Fruit fly (Drosophila melanogaster) whole organism, embryonic: ENCODE measurements around the gene CG13461.
A peak's percentile ranks its signal among the peaks of the same experiment; 100 is the strongest.

ENCODE experiments used
- CG10267 ChIP-seq: fragments of 200-800 bp; sonication (Bioruptor generic); optimal IDR thresholded peaks from 2 replicates; lab custom pipeline; 2018; ENCODE audit warnings: missing biosample characterization, mild to moderate bottlenecking, missing genetic modification characterization, moderate library complexity
- CG10274 ChIP-seq: fragments of 200-800 bp; sonication (Bioruptor generic); optimal IDR thresholded peaks from 3 replicates; lab custom pipeline; 2017; ENCODE audit warnings: missing biosample characterization, mild to moderate bottlenecking, missing genetic modification characterization
- CG10321 ChIP-seq: fragments of 200-800 bp; sonication (Bioruptor generic); IDR thresholded peaks from 2 replicates; pipeline ENCODE4 v1.3.6; 2022; ENCODE audit warnings: missing biosample characterization, missing genetic modification characterization
- CG10565 ChIP-seq: fragments of 200-800 bp; sonication (Bioruptor generic); optimal IDR thresholded peaks from 3 replicates; lab custom pipeline; 2016; ENCODE audit warnings: missing biosample characterization, mild to moderate bottlenecking, missing genetic modification characterization
- CG11093 ChIP-seq: fragments of 200-800 bp; sonication (Bioruptor generic); IDR thresholded peaks from 3 replicates; pipeline ENCODE4 v1.3.6; 2022; ENCODE audit warnings: missing biosample characterization, missing genetic modification characterization
- CG11456 ChIP-seq: fragments of 200-800 bp; sonication (Bioruptor generic); IDR thresholded peaks from 3 replicates; pipeline ENCODE4 v1.3.6; 2022; ENCODE audit warnings: missing biosample characterization, missing genetic modification characterization
- CG11695 ChIP-seq: fragments of 200-800 bp; sonication (Bioruptor generic); IDR thresholded peaks from 3 replicates; pipeline ENCODE4 v1.3.6; 2022; ENCODE audit warnings: missing biosample characterization, missing genetic modification characterization
- CG12071 ChIP-seq: fragments of 200-800 bp; sonication (Bioruptor generic); optimal IDR thresholded peaks from 3 replicates; lab custom pipeline; 2018; ENCODE audit warnings: missing biosample characterization, mild to moderate bottlenecking, missing genetic modification characterization
- CG12104 ChIP-seq: fragments of 200-800 bp; sonication (Bioruptor generic); optimal IDR thresholded peaks from 3 replicates; lab custom pipeline; 2016; ENCODE audit warnings: missing biosample characterization, missing genetic modification characterization
- CG12155 ChIP-seq: fragments of 200-800 bp; sonication (Bioruptor generic); optimal IDR thresholded peaks from 3 replicates; lab custom pipeline; 2016; ENCODE audit warnings: missing biosample characterization, missing genetic modification characterization
- CG15696 ChIP-seq: fragments of 200-800 bp; sonication (Bioruptor generic); optimal IDR thresholded peaks from 2 replicates; lab custom pipeline; 2019; ENCODE audit warnings: missing biosample characterization, mild to moderate bottlenecking, missing genetic modification characterization, moderate library complexity
- CG1602 ChIP-seq: fragments of 200-800 bp; sonication (Bioruptor generic); optimal IDR thresholded peaks from 3 replicates; lab custom pipeline; 2016; ENCODE audit warnings: missing biosample characterization, missing genetic modification characterization
- CG18262 ChIP-seq: fragments of 200-800 bp; optimal IDR thresholded peaks from 3 replicates; lab custom pipeline; 2019; ENCODE audit warnings: missing biosample characterization, mild to moderate bottlenecking, missing genetic modification characterization, moderate library complexity
- CG33557 ChIP-seq: fragments of 200-800 bp; sonication (Bioruptor generic); optimal IDR thresholded peaks from 2 replicates; lab custom pipeline; 2019; ENCODE audit warnings: missing biosample characterization, mild to moderate bottlenecking, missing genetic modification characterization, moderate library complexity
- CG4707 ChIP-seq: fragments of 200-800 bp; sonication (Bioruptor generic); optimal IDR thresholded peaks from 2 replicates; lab custom pipeline; 2018; ENCODE audit warnings: missing biosample characterization, mild to moderate bottlenecking, missing genetic modification characterization, moderate library complexity
- CG7357 ChIP-seq: fragments of 200-800 bp; sonication (Bioruptor generic); IDR thresholded peaks from 3 replicates; pipeline ENCODE4 v1.3.6; 2022; ENCODE audit warnings: missing biosample characterization, missing genetic modification characterization
- CG7987 ChIP-seq: fragments of 200-800 bp; sonication (Bioruptor generic); optimal IDR thresholded peaks from 2 replicates; lab custom pipeline; 2018; ENCODE audit warnings: missing biosample characterization, mild to moderate bottlenecking, missing genetic modification characterization, moderate library complexity
- CG8089 ChIP-seq: fragments of 200-800 bp; sonication (Bioruptor generic); optimal IDR thresholded peaks from 3 replicates; lab custom pipeline; 2016; ENCODE audit warnings: missing biosample characterization, missing genetic modification characterization
- CG8359 ChIP-seq: fragments of 200-800 bp; sonication (Bioruptor generic); optimal IDR thresholded peaks from 2 replicates; lab custom pipeline; 2017; ENCODE audit warnings: missing biosample characterization, mild to moderate bottlenecking, missing genetic modification characterization, borderline replicate concordance
- CG8944 ChIP-seq: fragments of 200-800 bp; sonication (Bioruptor generic); optimal IDR thresholded peaks from 3 replicates; lab custom pipeline; 2016; ENCODE audit warnings: missing biosample characterization, missing genetic modification characterization
- Chrac-16 ChIP-seq: fragments of 200-800 bp; sonication (Bioruptor generic); optimal IDR thresholded peaks from 3 replicates; lab custom pipeline; 2016; ENCODE audit warnings: missing biosample characterization, missing genetic modification characterization
- Dfd ChIP-seq, 2 experiments: fragments of >200 bp; optimal IDR thresholded peaks; 2 replicates each; lab custom pipeline; 2017; ENCODE audit warnings: missing biosample characterization in 2 of 2, missing genetic modification characterization in 2 of 2
- Eip74EF ChIP-seq, 2 experiments: fragments of 200-800 bp in 1 of 2; fragments of >200 bp in 1 of 2; sonication (Bioruptor generic) in 1 of 2; optimal IDR thresholded peaks; 2 replicates each; lab custom pipeline; 2017 to 2019; ENCODE audit warnings: missing biosample characterization in 2 of 2, missing genetic modification characterization in 2 of 2, mild to moderate bottlenecking in 1 of 2, moderate library complexity in 1 of 2
- HLH3B ChIP-seq: fragments of 200-800 bp; sonication (Bioruptor generic); IDR thresholded peaks from 2 replicates; pipeline ENCODE4 v1.3.6; 2022; ENCODE audit warnings: missing biosample characterization, missing genetic modification characterization
- HLH54F ChIP-seq: fragments of 200-800 bp; sonication (Bioruptor generic); optimal IDR thresholded peaks from 3 replicates; lab custom pipeline; 2016; ENCODE audit warnings: missing biosample characterization, missing genetic modification characterization
- HLHmδ ChIP-seq: fragments of 200-800 bp; sonication (Bioruptor generic); optimal IDR thresholded peaks from 2 replicates; lab custom pipeline; 2018; ENCODE audit warnings: missing biosample characterization, mild to moderate bottlenecking, missing genetic modification characterization, moderate library complexity
- Hey ChIP-seq: fragments of 200-800 bp; sonication (Bioruptor generic); optimal IDR thresholded peaks from 3 replicates; lab custom pipeline; 2018; ENCODE audit warnings: missing biosample characterization, mild to moderate bottlenecking, missing genetic modification characterization
- Hr39 ChIP-seq: fragments of >200 bp; optimal IDR thresholded peaks from 2 replicates; lab custom pipeline; 2017
- Lim3 ChIP-seq: fragments of 200-800 bp; sonication (Bioruptor generic); IDR thresholded peaks from 2 replicates; pipeline ENCODE4 v1.3.6; 2022; ENCODE audit warnings: missing biosample characterization, missing genetic modification characterization
- MTF-1 ChIP-seq: fragments of 200-800 bp; sonication (Bioruptor generic); optimal IDR thresholded peaks from 2 replicates; lab custom pipeline; 2018; ENCODE audit warnings: missing biosample characterization, mild to moderate bottlenecking, missing genetic modification characterization, borderline replicate concordance
- Oli ChIP-seq: fragments of 200-800 bp; sonication (Bioruptor generic); optimal IDR thresholded peaks from 2 replicates; lab custom pipeline; 2018; ENCODE audit warnings: missing biosample characterization, mild to moderate bottlenecking, missing genetic modification characterization, moderate library complexity
- Sin3A ChIP-seq: fragments of >200 bp; optimal IDR thresholded peaks from 2 replicates; lab custom pipeline; 2018
- Trl ChIP-seq, 3 experiments: fragments of >200 bp in 2 of 3; fragments of 200-800 bp in 1 of 3; sonication (Bioruptor generic) in 1 of 3; optimal IDR thresholded peaks; 2 replicates in 1 of 3; 3 replicates in 2 of 3; lab custom pipeline; 2016 to 2017; ENCODE audit warnings: missing biosample characterization in 1 of 3, missing genetic modification characterization in 1 of 3
- YL-1 ChIP-seq: fragments of 200-800 bp; sonication (Bioruptor generic); optimal IDR thresholded peaks from 3 replicates; lab custom pipeline; 2017; ENCODE audit warnings: missing biosample characterization, mild to moderate bottlenecking, missing genetic modification characterization
- ash1 ChIP-seq: fragments of 200-800 bp; sonication (Bioruptor generic); optimal IDR thresholded peaks from 2 replicates; lab custom pipeline; 2018; ENCODE audit warnings: missing biosample characterization, mild to moderate bottlenecking, missing genetic modification characterization
- bbx ChIP-seq: fragments of 200-800 bp; sonication (Bioruptor generic); IDR thresholded peaks from 2 replicates; pipeline ENCODE4 v1.3.6; 2022; ENCODE audit warnings: missing biosample characterization, missing genetic modification characterization; ENCODE audit not compliant: partially characterized antibody
- dm ChIP-seq: fragments of 200-800 bp; sonication (Bioruptor generic); optimal IDR thresholded peaks from 3 replicates; lab custom pipeline; 2016; ENCODE audit warnings: missing biosample characterization, missing genetic modification characterization
- eve ChIP-seq, 2 experiments: fragments of >200 bp; optimal IDR thresholded peaks; 2 replicates each; lab custom pipeline; 2017; ENCODE audit warnings: missing biosample characterization in 2 of 2, missing genetic modification characterization in 2 of 2
- fd64A ChIP-seq: fragments of 200-800 bp; sonication (Bioruptor generic); optimal IDR thresholded peaks from 3 replicates; lab custom pipeline; 2018; ENCODE audit warnings: missing biosample characterization, mild to moderate bottlenecking, missing genetic modification characterization
- ftz-f1 ChIP-seq: fragments of 200-800 bp; sonication (Bioruptor generic); optimal IDR thresholded peaks from 2 replicates; lab custom pipeline; 2016; ENCODE audit warnings: missing biosample characterization, missing genetic modification characterization
- gfzf ChIP-seq: fragments of 200-800 bp; sonication (Bioruptor generic); optimal IDR thresholded peaks from 2 replicates; lab custom pipeline; 2016; ENCODE audit warnings: missing biosample characterization, mild to moderate bottlenecking, missing genetic modification characterization, moderate library complexity
- ind ChIP-seq: fragments of 200-800 bp; sonication (Bioruptor generic); optimal IDR thresholded peaks from 3 replicates; lab custom pipeline; 2016; ENCODE audit warnings: missing biosample characterization, missing genetic modification characterization
- klu ChIP-seq: fragments of 200-800 bp; sonication (Bioruptor generic); IDR thresholded peaks from 2 replicates; pipeline ENCODE4 v1.3.6; 2022; ENCODE audit warnings: missing biosample characterization, missing genetic modification characterization
- lmd ChIP-seq: fragments of 200-800 bp; sonication (Bioruptor generic); IDR thresholded peaks from 2 replicates; pipeline ENCODE4 v1.3.6; 2022; ENCODE audit warnings: missing biosample characterization, missing genetic modification characterization
- mirr ChIP-seq: fragments of 200-800 bp; sonication (Bioruptor generic); optimal IDR thresholded peaks from 3 replicates; lab custom pipeline; 2018; ENCODE audit warnings: missing biosample characterization, mild to moderate bottlenecking, missing genetic modification characterization
- mld ChIP-seq: fragments of 200-800 bp; sonication (Bioruptor generic); IDR thresholded peaks from 3 replicates; pipeline ENCODE4 v1.3.6; 2022; ENCODE audit warnings: missing biosample characterization, missing genetic modification characterization; ENCODE audit not compliant: partially characterized antibody
- nerfin-1 ChIP-seq: fragments of 200-800 bp; sonication (Bioruptor generic); optimal IDR thresholded peaks from 3 replicates; lab custom pipeline; 2019; ENCODE audit warnings: missing biosample characterization, mild to moderate bottlenecking, missing genetic modification characterization, moderate library complexity
- psq ChIP-seq: fragments of 200-800 bp; sonication (Bioruptor generic); optimal IDR thresholded peaks from 2 replicates; lab custom pipeline; 2017; ENCODE audit warnings: missing biosample characterization, missing genetic modification characterization
- row ChIP-seq: fragments of 200-800 bp; sonication (Bioruptor generic); IDR thresholded peaks from 3 replicates; pipeline ENCODE4 v1.3.6; 2022; ENCODE audit warnings: missing biosample characterization, missing genetic modification characterization

The CG13461 gene

DNA sequence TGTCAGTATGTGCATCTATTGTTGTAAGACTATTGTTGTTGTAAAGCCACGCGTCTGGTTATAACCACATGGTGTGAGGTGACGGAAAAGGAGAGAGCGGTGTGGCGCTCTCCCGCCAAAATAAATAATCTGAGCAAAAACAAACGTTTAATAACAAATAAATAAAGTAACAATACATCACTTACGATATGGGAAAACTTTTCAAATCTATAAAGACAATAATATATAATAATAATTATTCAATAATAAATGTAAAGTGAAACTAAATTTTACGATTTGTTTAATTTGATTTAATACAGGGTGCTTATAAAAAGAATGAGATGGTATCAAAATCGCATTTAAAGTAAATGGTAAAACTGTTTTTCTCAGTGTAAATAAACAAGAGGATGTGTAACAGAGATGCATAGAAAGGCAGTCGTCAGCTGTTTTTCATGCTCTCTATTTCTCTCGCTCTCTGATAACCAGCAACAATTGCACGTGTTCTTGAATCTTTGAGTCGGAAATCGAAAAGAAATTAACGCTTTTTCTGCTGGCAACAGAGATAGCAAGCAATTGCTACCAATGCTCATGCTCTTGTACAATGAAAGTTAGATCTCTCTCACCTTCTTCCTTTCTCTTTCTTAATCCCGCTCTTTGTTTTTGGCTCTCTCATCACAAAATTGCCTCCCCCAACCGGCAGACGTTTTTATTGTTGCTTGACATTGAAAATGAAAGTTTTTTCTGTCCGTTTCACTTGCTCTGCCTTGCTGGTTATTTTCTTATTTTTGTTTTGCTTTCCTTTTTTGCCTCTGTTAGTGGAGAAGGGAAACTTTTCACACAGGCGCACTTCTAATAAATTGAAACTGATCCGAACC, 46.6 kb upstream of the CG13461 start (continued):
- no peak for TF ChIP-seq mld (GFP tag; lab: Robert Waterston, UW)
- peak; percentile 91 for TF ChIP-seq HLH3B (GFP tag; lab: Robert Waterston, UW)
- peak; percentile 65 for TF ChIP-seq CG11456 (GFP tag; lab: Robert Waterston, UW)
- TF ChIP-seq CG15696 (tag; lab: Kevin White, UChicago), result peak; percentile 81
- peak; percentile 91 for TF ChIP-seq nerfin-1 (tag; lab: Kevin White, UChicago)
- TF ChIP-seq YL-1 (GFP tag; lab: Kevin White, UChicago), result no peak
- peak; percentile 74 for TF ChIP-seq row (GFP tag; lab: Robert Waterston, UW)
- peak; percentile 94 for TF ChIP-seq CG10267 (tag; lab: Kevin White, UChicago)
- no peak for TF ChIP-seq CG8089 (GFP tag; lab: Kevin White, UChicago)
- TF ChIP-seq Eip74EF (GFP tag; optimal IDR thresholded peaks at IDR 0.05; lab: Kevin White, UChicago), result peak in 1 of 2 experiments; percentile 90
- TF ChIP-seq CG12104 (GFP tag; lab: Kevin White, UChicago), result peak; percentile 80
- no peak for TF ChIP-seq Sin3A (lab: Kevin White, UChicago)
- TF ChIP-seq CG12071, result no peak
- peak; percentile 53 for TF ChIP-seq CG1602 (GFP tag; lab: Kevin White, UChicago)
- no peak for TF ChIP-seq eve (GFP tag; optimal IDR thresholded peaks at IDR 0.05; lab: Kevin White, UChicago)
- peak; percentile 2 for TF ChIP-seq HLH54F (GFP tag; lab: Kevin White, UChicago)
- peak; percentile 84 for TF ChIP-seq ind (GFP tag; lab: Kevin White, UChicago)
- peak; percentile 22 for TF ChIP-seq CG10565 (GFP tag; lab: Kevin White, UChicago)
- TF ChIP-seq CG10274 (GFP tag; lab: Kevin White, UChicago), result peak; percentile 31
- TF ChIP-seq dm (GFP tag; lab: Kevin White, UChicago), result no peak
- no peak for TF ChIP-seq Hr39
- TF ChIP-seq gfzf (GFP tag; lab: Kevin White, UChicago), result no peak
- peak; percentile 38 for TF ChIP-seq CG12155
- no peak; the same call in 2 of the 3 replicates for TF ChIP-seq CG11093 (GFP tag; lab: Robert Waterston, UW)
- peak; percentile 68; the same call in 1 of the 2 replicates for TF ChIP-seq CG10321
- peak; percentile 7 for TF ChIP-seq Hey (tag; lab: Kevin White, UChicago)
- peak; percentile 11 for TF ChIP-seq psq (GFP tag; lab: Kevin White, UChicago)
- peak; percentile 61 for TF ChIP-seq CG8359 (GFP tag; lab: Kevin White, UChicago)
- peak; percentile 34 for TF ChIP-seq CG4707 (GFP tag; lab: Kevin White, UChicago)
- peak; percentile 86 for TF ChIP-seq MTF-1
- TF ChIP-seq Lim3, result no peak
- peak; percentile 86 for TF ChIP-seq lmd
- no peak for TF ChIP-seq bbx
- TF ChIP-seq HLHmδ (GFP tag; lab: Kevin White, UChicago), result no peak
- TF ChIP-seq ftz-f1 (GFP tag; lab: Kevin White, UChicago), result no peak
- TF ChIP-seq mirr (GFP tag; lab: Kevin White, UChicago), result peak; percentile 39
- TF ChIP-seq Chrac-16 (GFP tag; lab: Kevin White, UChicago), result peak; percentile 47
- peak; percentile 86 to 91 for TF ChIP-seq Trl (optimal IDR thresholded peaks at IDR 0.05; lab: Kevin White, UChicago)
- TF ChIP-seq Trl (GFP tag; optimal IDR thresholded peaks at IDR 0.05; lab: Kevin White, UChicago), result peak; percentile 69
- TF ChIP-seq CG18262 (tag; lab: Kevin White, UChicago), result peak; percentile 97
- peak; percentile 93 for TF ChIP-seq CG11695 (GFP tag; lab: Robert Waterston, UW)
- TF ChIP-seq CG8944, result no peak
- TF ChIP-seq ash1, result no peak
- TF ChIP-seq klu (GFP tag; lab: Robert Waterston, UW), result no peak; the same call in 1 of the 2 replicates
- TF ChIP-seq Dfd (GFP tag; optimal IDR thresholded peaks at IDR 0.05; lab: Kevin White, UChicago), result no peak
- peak; percentile 67 for TF ChIP-seq CG7987 (GFP tag; lab: Kevin White, UChicago)
- peak; percentile 76 for TF ChIP-seq CG7357 (GFP tag; lab: Robert Waterston, UW)
- peak; percentile 80 for TF ChIP-seq Oli (tag; lab: Kevin White, UChicago)
- peak; percentile 79 for TF ChIP-seq CG33557 (GFP tag; lab: Kevin White, UChicago)
- no peak for TF ChIP-seq fd64A (GFP tag; lab: Kevin White, UChicago)
